Worm (Caenorhabditis elegans) whole organism, young adult: ENCODE measurements around the gene R04F11.3.
A peak's percentile ranks its signal among the peaks of the same experiment; 100 is the strongest.

Source experiments
- B0019.2 ChIP-seq: fragments of 200-800 bp; sonication (Bioruptor generic); conservative IDR thresholded peaks from 2 replicates; pipeline ENCODE4 v1.3.6; 2022; ENCODE audit warnings: missing genetic modification reagents, missing genetic modification characterization, missing compliant biosample characterization
- B0261.1 ChIP-seq: sonication (generic microtip); optimal IDR thresholded peaks from 2 replicates; lab custom pipeline; 2016; ENCODE audit warnings: mild to moderate bottlenecking, missing genetic modification characterization, moderate library complexity, missing compliant biosample characterization
- C06A6.2 ChIP-seq: fragments of 200-800 bp; sonication (Bioruptor generic); conservative IDR thresholded peaks from 2 replicates; pipeline ENCODE4 v1.3.6; 2022; ENCODE audit warnings: missing genetic modification characterization, missing compliant biosample characterization
- F22D6.2 ChIP-seq: sonication (generic microtip); optimal IDR thresholded peaks from 2 replicates; lab custom pipeline; 2016; ENCODE audit warnings: mild to moderate bottlenecking, missing genetic modification characterization, missing compliant biosample characterization
- F39B2.1 ChIP-seq: fragments of 200-800 bp; sonication (Bioruptor generic); IDR thresholded peaks from 2 replicates; pipeline ENCODE4 v1.3.6; 2022; ENCODE audit warnings: missing genetic modification reagents, missing genetic modification characterization, missing compliant biosample characterization
- F52B5.7 ChIP-seq: sonication (generic microtip); optimal IDR thresholded peaks from 2 replicates; lab custom pipeline; 2016; ENCODE audit warnings: mild to moderate bottlenecking, missing genetic modification characterization, missing compliant biosample characterization
- F55B11.4 ChIP-seq: sonication (generic microtip); optimal IDR thresholded peaks from 2 replicates; lab custom pipeline; 2016; ENCODE audit warnings: missing compliant biosample characterization, missing genetic modification characterization, borderline replicate concordance; ENCODE audit not compliant: insufficient read depth
- F57C9.4 ChIP-seq: sonication (generic microtip); optimal IDR thresholded peaks from 2 replicates; lab custom pipeline; 2017; ENCODE audit warnings: mild to moderate bottlenecking, missing genetic modification characterization, missing compliant biosample characterization
- K11D2.4 ChIP-seq: fragments of 200-800 bp; sonication (Bioruptor generic); IDR thresholded peaks from 2 replicates; pipeline ENCODE4 v1.3.6; 2022; ENCODE audit warnings: missing genetic modification reagents, missing genetic modification characterization, missing compliant biosample characterization
- K12H6.12 ChIP-seq: fragments of 200-800 bp; sonication (Bioruptor generic); optimal IDR thresholded peaks from 2 replicates; lab custom pipeline; 2018; ENCODE audit warnings: mild to moderate bottlenecking, missing genetic modification characterization, missing compliant biosample characterization
- T26A5.8 ChIP-seq: sonication (generic microtip); optimal IDR thresholded peaks from 2 replicates; lab custom pipeline; 2016; ENCODE audit warnings: missing genetic modification characterization, missing compliant biosample characterization
- Y53G8AR.9 ChIP-seq: fragments of 200-800 bp; sonication (Bioruptor generic); conservative IDR thresholded peaks from 2 replicates; pipeline ENCODE4 v1.3.6; 2022; ENCODE audit warnings: missing genetic modification reagents, missing genetic modification characterization, missing compliant biosample characterization
- Y56A3A.18 ChIP-seq: fragments of 200-800 bp; sonication (Bioruptor generic); IDR thresholded peaks from 2 replicates; pipeline ENCODE4 v1.3.6; 2022; ENCODE audit warnings: missing genetic modification reagents, missing genetic modification characterization, missing compliant biosample characterization
- ama-1 ChIP-seq, 3 experiments: fragments of 150-350 bp in 1 of 3; sonication (generic microtip) in 2 of 3; optimal IDR thresholded peaks; 2 replicates each; lab custom pipeline; 2014 to 2018; ENCODE audit warnings: missing biosample characterization in 2 of 3, missing genetic modification characterization in 2 of 3, missing genetic modification reagents in 2 of 3
- atf-7 ChIP-seq: sonication (generic microtip); optimal IDR thresholded peaks from 2 replicates; lab custom pipeline; 2017; ENCODE audit warnings: mild to moderate bottlenecking, missing genetic modification characterization, missing compliant biosample characterization
- attf-5 ChIP-seq: fragments of 200-800 bp; sonication (Bioruptor generic); optimal IDR thresholded peaks from 2 replicates; lab custom pipeline; 2018; ENCODE audit warnings: mild to moderate bottlenecking, missing genetic modification characterization, missing compliant biosample characterization
- bed-2 ChIP-seq: fragments of 200-800 bp; sonication (Bioruptor generic); IDR thresholded peaks from 2 replicates; pipeline ENCODE4 v1.3.6; 2022; ENCODE audit warnings: missing genetic modification reagents, missing genetic modification characterization, missing compliant biosample characterization
- ccch-3 ChIP-seq: fragments of 200-800 bp; sonication (Bioruptor generic); optimal IDR thresholded peaks from 2 replicates; lab custom pipeline; 2018; ENCODE audit warnings: mild to moderate bottlenecking, missing genetic modification characterization, missing compliant biosample characterization
- ceh-100 ChIP-seq: fragments of 200-800 bp; sonication (Bioruptor generic); IDR thresholded peaks from 2 replicates; pipeline ENCODE4 v1.3.6; 2022; ENCODE audit warnings: missing genetic modification reagents, missing genetic modification characterization, missing compliant biosample characterization
- ceh-40 ChIP-seq: fragments of 200-800 bp; sonication (Bioruptor generic); IDR thresholded peaks from 2 replicates; pipeline ENCODE4 v1.3.6; 2022; ENCODE audit warnings: missing genetic modification characterization, missing compliant biosample characterization
- ceh-58 ChIP-seq: fragments of 200-800 bp; sonication (Bioruptor generic); IDR thresholded peaks from 2 replicates; pipeline ENCODE4 v1.3.6; 2022; ENCODE audit warnings: missing genetic modification characterization, missing compliant biosample characterization
- chd-7 ChIP-seq: sonication (generic microtip); optimal IDR thresholded peaks from 2 replicates; lab custom pipeline; 2016; ENCODE audit warnings: mild to moderate bottlenecking, missing genetic modification characterization, moderate library complexity, missing compliant biosample characterization
- dpff-1 ChIP-seq: sonication (generic microtip); optimal IDR thresholded peaks from 2 replicates; lab custom pipeline; 2017; ENCODE audit warnings: mild to moderate bottlenecking, missing genetic modification characterization, missing compliant biosample characterization
- egl-44 ChIP-seq: fragments of 200-800 bp; sonication (Bioruptor generic); IDR thresholded peaks from 2 replicates; pipeline ENCODE4 v1.3.6; 2022; ENCODE audit warnings: missing genetic modification reagents, missing genetic modification characterization, missing compliant biosample characterization
- ets-4 ChIP-seq: fragments of 200-800 bp; sonication (Bioruptor generic); optimal IDR thresholded peaks from 2 replicates; lab custom pipeline; 2018; ENCODE audit warnings: mild to moderate bottlenecking, missing genetic modification characterization, missing compliant biosample characterization
- fkh-3 ChIP-seq: sonication (generic microtip); optimal IDR thresholded peaks from 2 replicates; lab custom pipeline; 2016; ENCODE audit warnings: mild to moderate bottlenecking, missing genetic modification characterization, missing compliant biosample characterization
- hlh-12 ChIP-seq: sonication (generic microtip); optimal IDR thresholded peaks from 2 replicates; lab custom pipeline; 2016; ENCODE audit warnings: missing genetic modification characterization, missing compliant biosample characterization
- hsf-1 ChIP-seq: fragments of 200-800 bp; sonication (Bioruptor generic); IDR thresholded peaks from 2 replicates; pipeline ENCODE4 v1.3.6; 2022; ENCODE audit warnings: missing genetic modification reagents, missing genetic modification characterization, missing compliant biosample characterization
- lag-1 ChIP-seq: fragments of 200-800 bp; sonication (Bioruptor generic); IDR thresholded peaks from 2 replicates; pipeline ENCODE4 v1.3.6; 2022; ENCODE audit warnings: missing genetic modification reagents, missing genetic modification characterization, missing compliant biosample characterization
- let-607 ChIP-seq, 2 experiments: fragments of 200-800 bp in 1 of 2; sonication (Bioruptor generic) in 1 of 2; sonication (generic microtip) in 1 of 2; optimal IDR thresholded peaks; 2 replicates each; lab custom pipeline; 2016 to 2018; ENCODE audit warnings: mild to moderate bottlenecking in 2 of 2, missing compliant biosample characterization in 2 of 2, missing genetic modification characterization in 2 of 2, moderate library complexity in 2 of 2, missing genotype in 1 of 2
- lin-40 ChIP-seq: sonication (generic microtip); optimal IDR thresholded peaks from 2 replicates; lab custom pipeline; 2016; ENCODE audit warnings: missing genetic modification characterization, mild to moderate bottlenecking, missing compliant biosample characterization, missing genotype, missing genetic modification reagents
- lsl-1 ChIP-seq: fragments of 200-800 bp; sonication (Bioruptor generic); optimal IDR thresholded peaks from 2 replicates; lab custom pipeline; 2018; ENCODE audit warnings: mild to moderate bottlenecking, missing genetic modification characterization, moderate library complexity, missing compliant biosample characterization
- madf-3 ChIP-seq: fragments of 200-800 bp; sonication (Bioruptor generic); IDR thresholded peaks from 2 replicates; pipeline ENCODE4 v1.3.6; 2022; ENCODE audit warnings: missing genetic modification reagents, missing genetic modification characterization, missing compliant biosample characterization
- madf-6 ChIP-seq: fragments of 200-800 bp; sonication (Bioruptor generic); IDR thresholded peaks from 2 replicates; pipeline ENCODE4 v1.3.6; 2022; ENCODE audit warnings: missing genetic modification reagents, missing genetic modification characterization, missing compliant biosample characterization
- mxl-1 ChIP-seq: sonication (generic microtip); optimal IDR thresholded peaks from 2 replicates; lab custom pipeline; 2016; ENCODE audit warnings: missing genetic modification characterization, missing compliant biosample characterization
- nfya-1 ChIP-seq: sonication (generic microtip); optimal IDR thresholded peaks from 2 replicates; lab custom pipeline; 2017; ENCODE audit warnings: antibody characterized with exemption, missing compliant biosample characterization, missing genetic modification characterization, borderline replicate concordance; ENCODE audit not compliant: insufficient read depth
- nfyb-1 ChIP-seq: fragments of 200-800 bp; sonication (Bioruptor generic); IDR thresholded peaks from 2 replicates; pipeline ENCODE4 v1.3.6; 2022; ENCODE audit warnings: missing genetic modification reagents, missing genetic modification characterization, missing compliant biosample characterization
- nhr-120 ChIP-seq: fragments of 200-800 bp; sonication (Bioruptor generic); IDR thresholded peaks from 2 replicates; pipeline ENCODE4 v1.3.6; 2022; ENCODE audit warnings: missing genetic modification characterization, missing compliant biosample characterization
- repo-1 ChIP-seq: sonication (generic microtip); optimal IDR thresholded peaks from 2 replicates; lab custom pipeline; 2017; ENCODE audit warnings: mild to moderate bottlenecking, missing genetic modification characterization, missing compliant biosample characterization
- snpc-1.3 ChIP-seq: sonication (generic microtip); optimal IDR thresholded peaks from 2 replicates; lab custom pipeline; 2017; ENCODE audit warnings: missing genetic modification characterization, mild to moderate bottlenecking, missing compliant biosample characterization, antibody characterized with exemption, moderate library complexity, missing genotype, missing genetic modification reagents; ENCODE audit not compliant: insufficient read depth
- sptf-2 ChIP-seq: fragments of 200-800 bp; sonication (Bioruptor generic); optimal IDR thresholded peaks from 2 replicates; lab custom pipeline; 2018; ENCODE audit warnings: mild to moderate bottlenecking, missing genetic modification characterization, missing compliant biosample characterization
- tbx-9 ChIP-seq: sonication (generic microtip); optimal IDR thresholded peaks from 2 replicates; lab custom pipeline; 2016; ENCODE audit warnings: borderline replicate concordance, missing genetic modification characterization, inconsistent platforms, missing compliant biosample characterization
- unc-130 ChIP-seq: sonication (generic microtip); optimal IDR thresholded peaks from 2 replicates; lab custom pipeline; 2016; ENCODE audit warnings: missing genetic modification reagents, missing genetic modification characterization, missing compliant biosample characterization
- xnd-1 ChIP-seq: sonication (generic microtip); optimal IDR thresholded peaks from 2 replicates; lab custom pipeline; 2016; ENCODE audit warnings: missing genotype, missing genetic modification reagents, missing genetic modification characterization, missing compliant biosample characterization
- zim-3 ChIP-seq: sonication (generic microtip); optimal IDR thresholded peaks from 2 replicates; lab custom pipeline; 2017; ENCODE audit warnings: mild to moderate bottlenecking, missing genetic modification characterization, moderate library complexity, missing compliant biosample characterization
- ztf-22 ChIP-seq: fragments of 200-800 bp; sonication (Bioruptor generic); optimal IDR thresholded peaks from 2 replicates; lab custom pipeline; 2018; ENCODE audit warnings: mild to moderate bottlenecking, missing genetic modification characterization, moderate library complexity, missing compliant biosample characterization
- ztf-26 ChIP-seq: sonication (generic microtip); optimal IDR thresholded peaks from 2 replicates; lab custom pipeline; 2017; ENCODE audit warnings: missing genetic modification characterization, missing compliant biosample characterization
- ztf-28 ChIP-seq: fragments of 200-800 bp; sonication (Bioruptor generic); IDR thresholded peaks from 2 replicates; pipeline ENCODE4 v1.3.6; 2022; ENCODE audit warnings: missing genetic modification reagents, missing genetic modification characterization, missing compliant biosample characterization

Gene R04F11.3

ce11 chrV:12303453-12304077 lies 13.4 kb downstream of the R04F11.3 start (continued):
- TF ChIP-seq Y53G8AR.9 (GFP tag; lab: Robert Waterston, UW) (peak; percentile 96), ztf-22 (GFP tag; lab: Kevin White, UChicago) (peak; percentile 96), hlh-12 (tag; lab: Kevin White, UChicago) (peak; percentile 92), tbx-9 (peak; percentile 99), fkh-3 (tag; lab: Kevin White, UChicago) (peak; percentile 100), unc-130 (GFP tag; lab: Kevin White, UChicago) (peak; percentile 85), nhr-120 (GFP tag; lab: Robert Waterston, UW) (peak; percentile 100), K11D2.4 (peak; percentile 93), chd-7 (tag; lab: Kevin White, UChicago) (peak; percentile 100), hsf-1 (GFP tag; lab: Robert Waterston, UW) (peak; percentile 88), F55B11.4 (tag; lab: Kevin White, UChicago) (peak; percentile 58), bed-2 (peak; percentile 96), zim-3 (tag; lab: Kevin White, UChicago) (peak; percentile 99), xnd-1 (tag; lab: Kevin White, UChicago) (peak; percentile 50), F22D6.2 (tag; lab: Kevin White, UChicago) (peak; percentile 90), dpff-1 (tag; lab: Kevin White, UChicago) (peak; percentile 99), lsl-1 (GFP tag; lab: Kevin White, UChicago) (peak; percentile 77), nfya-1 (tag; lab: Kevin White, UChicago) (no peak), lin-40 (peak; percentile 91), K12H6.12 (peak; percentile 91), snpc-1.3 (tag; lab: Kevin White, UChicago) (peak; percentile 96), ceh-40 (GFP tag; lab: Robert Waterston, UW) (peak; percentile 97), F39B2.1 (GFP tag; lab: Robert Waterston, UW) (peak; percentile 96), ets-4 (peak; percentile 100), F52B5.7 (peak; percentile 100), let-607 (tag; optimal IDR thresholded peaks at IDR 0.05; lab: Kevin White, UChicago) (peak; percentile 84 to 90), ceh-58 (GFP tag; lab: Robert Waterston, UW) (peak; percentile 100), madf-3 (GFP tag; lab: Robert Waterston, UW) (peak; percentile 95), sptf-2 (GFP tag; lab: Kevin White, UChicago) (peak; percentile 100), C06A6.2 (GFP tag; lab: Robert Waterston, UW) (peak; percentile 94), ceh-100 (GFP tag; lab: Robert Waterston, UW) (peak; percentile 86), madf-6 (peak; percentile 92), F57C9.4 (tag; lab: Kevin White, UChicago) (peak; percentile 99), ztf-28 (GFP tag; lab: Robert Waterston, UW) (peak; percentile 97), ztf-26 (tag; lab: Kevin White, UChicago) (peak; percentile 95), lag-1 (GFP tag; lab: Robert Waterston, UW) (peak; percentile 99), ama-1 (optimal IDR thresholded peaks at IDR 0.05; lab: Kevin White, UChicago) (peak; percentile 69), ama-1 (GFP tag; optimal IDR thresholded peaks at IDR 0.05; lab: Kevin White, UChicago) (peak; percentile 95 to 96), egl-44 (peak; percentile 99), ccch-3 (GFP tag; lab: Kevin White, UChicago) (peak; percentile 98), nfyb-1 (peak; percentile 99), B0019.2 (GFP tag; lab: Robert Waterston, UW) (peak; percentile 89), atf-7 (peak; percentile 97), attf-5 (GFP tag; lab: Kevin White, UChicago) (peak; percentile 97), repo-1 (tag; lab: Kevin White, UChicago) (peak; percentile 99), mxl-1 (tag; lab: Kevin White, UChicago) (peak; percentile 99), Y56A3A.18 (peak; percentile 99), B0261.1 (tag; lab: Kevin White, UChicago) (peak; percentile 99), T26A5.8 (tag; lab: Kevin White, UChicago) (peak; percentile 100)
